Worm (Caenorhabditis elegans) whole organism, mixed stage, embryonic: ENCODE results near the gene ptr-4.

ENCODE experiments used
- ceh-43 ChIP-seq: fragments of 200-800 bp; sonication (Bioruptor generic); optimal IDR thresholded peaks from 2 replicates; lab custom pipeline; 2018; ENCODE audit warnings: mild to moderate bottlenecking, missing genetic modification characterization, moderate library complexity, missing compliant biosample characterization
- ces-1 ChIP-seq: fragments of 150-350 bp; optimal IDR thresholded peaks from 2 replicates; lab custom pipeline; 2014; ENCODE audit warnings: missing biosample characterization, missing genetic modification reagents, missing genetic modification characterization
- lsy-2 ChIP-seq: fragments of 150-350 bp; optimal IDR thresholded peaks from 2 replicates; lab custom pipeline; 2014; ENCODE audit warnings: missing biosample characterization, missing genetic modification characterization
- nhr-237 ChIP-seq: fragments of 150-350 bp; optimal IDR thresholded peaks from 2 replicates; lab custom pipeline; 2014; ENCODE audit warnings: missing biosample characterization, missing genetic modification characterization
- nhr-76 ChIP-seq: sonication (generic microtip); optimal IDR thresholded peaks from 2 replicates; lab custom pipeline; 2017; ENCODE audit warnings: missing biosample characterization, missing genetic modification characterization
- ztf-11 ChIP-seq: fragments of 150-350 bp; optimal IDR thresholded peaks from 2 replicates; lab custom pipeline; 2014; ENCODE audit warnings: missing biosample characterization, missing genetic modification characterization

DNA sequence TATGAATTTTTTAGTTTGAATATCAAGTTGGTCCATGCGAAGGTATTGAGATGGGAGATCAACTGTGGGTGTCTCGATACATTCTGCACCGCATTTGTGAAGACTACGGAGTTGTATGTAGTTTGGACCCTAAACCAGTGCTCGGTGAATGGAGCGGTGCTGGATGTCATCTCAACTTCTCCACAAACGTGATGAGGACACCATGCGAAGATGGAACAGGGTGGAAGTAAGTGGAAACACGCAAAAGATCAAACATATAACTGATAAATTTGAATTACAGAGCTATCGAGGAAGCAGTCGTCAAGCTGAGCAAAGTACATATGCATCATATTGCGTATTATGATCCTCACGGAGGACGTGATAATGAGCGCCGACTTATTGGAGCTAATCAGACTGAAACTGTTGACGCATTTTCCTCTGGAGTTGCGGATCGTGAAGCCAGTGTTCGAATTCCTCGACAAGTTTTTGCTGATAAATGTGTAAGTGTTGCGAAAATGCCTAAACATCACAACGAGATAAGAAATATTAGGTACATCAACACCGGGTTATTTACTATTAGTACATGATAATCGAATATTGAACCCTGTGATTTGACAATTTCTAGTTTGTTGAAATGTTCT is 6.5 kb downstream of the ptr-4 start:
- TF ChIP-seq nhr-76 (tag; lab: Kevin White, UChicago) (no peak), ces-1 (no peak), lsy-2 (tag; lab: Kevin White, UChicago) (no peak), ceh-43 (no peak), ztf-11 (no peak), nhr-237 (tag; lab: Kevin White, UChicago) (no peak)
